Worm (Caenorhabditis elegans): ENCODE results near the gene F20E11.7.

DNA sequence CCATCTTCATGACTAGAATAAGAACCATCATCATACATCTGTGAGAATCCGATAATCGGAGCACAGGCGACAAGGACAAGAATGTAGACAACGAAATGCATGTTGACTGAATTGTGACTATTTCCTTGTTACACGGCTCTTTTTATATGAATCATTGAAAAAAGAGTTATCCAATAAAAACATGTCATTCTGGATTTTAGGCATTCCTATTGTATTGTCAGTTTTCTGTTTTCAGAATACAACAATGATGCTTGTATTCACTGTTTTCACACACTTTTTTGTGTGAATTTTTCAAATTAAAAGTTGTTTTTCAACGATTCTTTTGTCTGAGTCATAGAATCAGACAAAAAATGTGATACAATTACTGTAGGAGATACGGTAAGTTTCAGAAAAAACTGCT lies 27.9 kb upstream of the F20E11.7 start, which contains the start of gene F20E11.18:
- TF ChIP-seq jun-1 (tag; optimal IDR thresholded peaks at IDR 0.05) (no peak), unc-39 (tag; optimal IDR thresholded peaks at IDR 0.05) (no peak), attf-4 (tag; optimal IDR thresholded peaks at IDR 0.05) (no peak), snpc-1.2 (GFP tag; IDR thresholded peaks at IDR 0.05) (no peak), ceh-28 (tag; optimal IDR thresholded peaks at IDR 0.05) (no peak), pqm-1 (tag; optimal IDR thresholded peaks at IDR 0.05) (no peak), lin-39 (tag; optimal IDR thresholded peaks at IDR 0.05) (no peak), snpc-4 (tag; optimal IDR thresholded peaks at IDR 0.05) (no peak), skn-1 (tag; optimal IDR thresholded peaks at IDR 0.05) (no peak), zip-11 (GFP tag; IDR thresholded peaks at IDR 0.05) (no peak), F44E2.7 (GFP tag; IDR thresholded peaks at IDR 0.05) (no peak), nhr-76 (tag; optimal IDR thresholded peaks at IDR 0.05) (no peak), hlh-11 (tag; optimal IDR thresholded peaks at IDR 0.05) (no peak), fkh-10 (GFP tag; optimal IDR thresholded peaks at IDR 0.05) (no peak)
